Worm (Caenorhabditis elegans) whole organism, L1 larva: ENCODE data around the gene Y39B6A.27.

Source experiments
- efl-3 ChIP-seq: fragments of 200-800 bp; sonication (Bioruptor generic); optimal IDR thresholded peaks from 2 replicates; lab custom pipeline; 2018; ENCODE audit warnings: mild to moderate bottlenecking, missing genetic modification characterization, missing compliant biosample characterization
- elt-2 ChIP-seq: sonication (generic microtip); optimal IDR thresholded peaks from 2 replicates; lab custom pipeline; 2016; ENCODE audit warnings: missing genetic modification characterization, mild to moderate bottlenecking, inconsistent platforms, missing compliant biosample characterization, missing genetic modification reagents
- fos-1 ChIP-seq: fragments of 150-350 bp; optimal IDR thresholded peaks from 2 replicates; lab custom pipeline; 2014; ENCODE audit warnings: missing biosample characterization, missing genetic modification characterization
- lin-15B ChIP-seq: fragments of 150-350 bp; sonication (generic microtip); optimal IDR thresholded peaks from 3 replicates; lab custom pipeline; 2014; ENCODE audit warnings: missing biosample characterization, missing genetic modification characterization
- mef-2 ChIP-seq: fragments of 150-350 bp; optimal IDR thresholded peaks from 2 replicates; lab custom pipeline; 2014; ENCODE audit warnings: missing biosample characterization, missing genetic modification characterization
- nhr-11 ChIP-seq: fragments of 150-350 bp; optimal IDR thresholded peaks from 2 replicates; lab custom pipeline; 2014; ENCODE audit warnings: missing biosample characterization, missing genetic modification characterization
- nhr-28 ChIP-seq: fragments of 150-350 bp; optimal IDR thresholded peaks from 2 replicates; lab custom pipeline; 2014; ENCODE audit warnings: missing biosample characterization, missing genetic modification characterization
- nhr-76 ChIP-seq: sonication (generic microtip); optimal IDR thresholded peaks from 2 replicates; lab custom pipeline; 2017; ENCODE audit warnings: missing biosample characterization, missing genetic modification characterization
- rnt-1 ChIP-seq: sonication (generic microtip); optimal IDR thresholded peaks from 2 replicates; lab custom pipeline; 2016; ENCODE audit warnings: mild to moderate bottlenecking, missing genetic modification characterization, moderate library complexity, missing compliant biosample characterization
- unc-130 ChIP-seq: fragments of 150-350 bp; optimal IDR thresholded peaks from 2 replicates; lab custom pipeline; 2017; ENCODE audit warnings: missing biosample characterization, missing genetic modification characterization, inconsistent platforms
- unc-86 ChIP-seq: sonication (generic microtip); optimal IDR thresholded peaks from 2 replicates; lab custom pipeline; 2016; ENCODE audit warnings: missing genetic modification characterization, missing compliant biosample characterization
- ztf-11 ChIP-seq, 2 experiments: sonication (generic microtip); optimal IDR thresholded peaks; 2 replicates each; lab custom pipeline; 2016 to 2017; ENCODE audit warnings: missing genetic modification characterization in 2 of 2, missing biosample characterization in 1 of 2, missing compliant biosample characterization in 1 of 2

- TF ChIP-seq elt-2 (tag; lab: Kevin White, UChicago), result peak; percentile 81
- no peak for TF ChIP-seq ztf-11 (tag; optimal IDR thresholded peaks at IDR 0.05; lab: Kevin White, UChicago)
- TF ChIP-seq fos-1 (tag; lab: Kevin White, UChicago), result no peak
- TF ChIP-seq unc-130 (tag; lab: Kevin White, UChicago), result no peak
- TF ChIP-seq nhr-76 (tag; lab: Kevin White, UChicago), result no peak
- no peak for TF ChIP-seq mef-2 (tag; lab: Kevin White, UChicago)
- TF ChIP-seq lin-15B, result no peak
- TF ChIP-seq unc-86, result no peak
- no peak for TF ChIP-seq nhr-11 (tag; lab: Kevin White, UChicago)
- no peak for TF ChIP-seq efl-3 (GFP tag; lab: Kevin White, UChicago)
- TF ChIP-seq nhr-28 (tag; lab: Kevin White, UChicago), result no peak
- TF ChIP-seq rnt-1, result no peak
Measured at ce11 chrV:19051425-19051824, 19.9 kb downstream of the Y39B6A.27 start.
